Worm (Caenorhabditis elegans) whole organism, L4/young adult: ENCODE measurements around the gene col-91.

Source experiments
- W03F9.2 ChIP-seq: fragments of 150-350 bp; optimal IDR thresholded peaks from 2 replicates; lab custom pipeline; 2014; ENCODE audit warnings: missing biosample characterization, missing genetic modification characterization
- dao-5 ChIP-seq: sonication (generic microtip); optimal IDR thresholded peaks from 2 replicates; lab custom pipeline; 2016; ENCODE audit warnings: missing genotype, missing genetic modification characterization, moderate library complexity, missing compliant biosample characterization
- him-1 ChIP-seq: sonication (generic microtip); optimal IDR thresholded peaks from 2 replicates; lab custom pipeline; 2016; ENCODE audit warnings: missing genotype, missing genetic modification reagents, missing genetic modification characterization, missing compliant biosample characterization

The col-91 gene

ce11 chrIII:8258045-8258444 lies 5.4 kb downstream of the col-91 start, which contains the start of gene ncr-2:
Gene ncr-2, plus strand, starts transcription at chrIII:8258345.
- TF ChIP-seq dao-5 (tag; lab: Kevin White, UChicago) (no peak), him-1 (tag; lab: Kevin White, UChicago) (no peak), W03F9.2 (tag; lab: Kevin White, UChicago) (no peak)

ce11 chrIII:8254938-8255337 lies 8.5 kb downstream of the col-91 start, which contains the start of gene F09G8.5:
Gene F09G8.5, plus strand, starts transcription at chrIII:8254975.
- no peak for TF ChIP-seq dao-5 (tag; lab: Kevin White, UChicago)
- no peak for TF ChIP-seq him-1 (tag; lab: Kevin White, UChicago)
- no peak for TF ChIP-seq W03F9.2 (tag; lab: Kevin White, UChicago)

ce11 chrIII:8250007-8250683 lies 13.3 kb downstream of the col-91 start, which contains the start of gene knl-1:
Gene knl-1, plus strand, starts transcription at chrIII:8250632.
- TF ChIP-seq W03F9.2 (tag; lab: Kevin White, UChicago), result peak; percentile 50
- TF ChIP-seq him-1 (tag; lab: Kevin White, UChicago), result no peak

ce11 chrIII:8249381-8249780 lies 14.1 kb downstream of the col-91 start, which contains the start of the genes C02F5.10 and C02F5.2:
Gene C02F5.10, minus strand, starts transcription at chrIII:8249481.
Gene C02F5.2, plus strand, starts transcription at chrIII:8249619.
- TF ChIP-seq W03F9.2 (tag; lab: Kevin White, UChicago) (no peak), dao-5 (tag; lab: Kevin White, UChicago) (no peak), him-1 (tag; lab: Kevin White, UChicago) (no peak)

- TF ChIP-seq him-1 (tag; lab: Kevin White, UChicago) (no peak), W03F9.2 (tag; lab: Kevin White, UChicago) (no peak), dao-5 (tag; lab: Kevin White, UChicago) (no peak)
Measured at ce11 chrIII:8247051-8247450, 16.4 kb downstream of the col-91 start, which contains the start of gene C02F5.13. Gene C02F5.13, plus strand, starts transcription at chrIII:8247351.

ce11 chrIII:8245591-8245990 lies 17.9 kb downstream of the col-91 start, which contains the start of gene C02F5.3:
Gene C02F5.3, plus strand, starts transcription at chrIII:8245891.
- TF ChIP-seq dao-5 (tag; lab: Kevin White, UChicago) (no peak), him-1 (tag; lab: Kevin White, UChicago) (no peak), W03F9.2 (tag; lab: Kevin White, UChicago) (no peak)

- TF ChIP-seq him-1 (tag; lab: Kevin White, UChicago), result no peak
- no peak for TF ChIP-seq W03F9.2 (tag; lab: Kevin White, UChicago)
- no peak for TF ChIP-seq dao-5 (tag; lab: Kevin White, UChicago)
Measured at ce11 chrIII:8244052-8244451, 19.4 kb downstream of the col-91 start, which contains the start of the genes pbs-6 and cids-1. Gene pbs-6, minus strand, starts transcription at chrIII:8244092. Gene cids-1, plus strand, starts transcription at chrIII:8244445.

ce11 chrIII:8242809-8243208 lies 20.7 kb downstream of the col-91 start, which contains the start of gene C02F5.12:
Gene C02F5.12, minus strand, starts transcription at chrIII:8243029.
- TF ChIP-seq W03F9.2 (tag; lab: Kevin White, UChicago) (no peak), him-1 (tag; lab: Kevin White, UChicago) (no peak), dao-5 (tag; lab: Kevin White, UChicago) (no peak)

ce11 chrIII:8240948-8241347 lies 22.5 kb downstream of the col-91 start:
- TF ChIP-seq him-1 (tag; lab: Kevin White, UChicago) (no peak), dao-5 (tag; lab: Kevin White, UChicago) (no peak)

ce11 chrIII:8240247-8240646 lies 23.2 kb downstream of the col-91 start:
- no peak for TF ChIP-seq him-1 (tag; lab: Kevin White, UChicago)
- TF ChIP-seq W03F9.2 (tag; lab: Kevin White, UChicago), result no peak
- no peak for TF ChIP-seq dao-5 (tag; lab: Kevin White, UChicago)

- TF ChIP-seq him-1 (tag; lab: Kevin White, UChicago), result no peak
- no peak for TF ChIP-seq dao-5 (tag; lab: Kevin White, UChicago)
- TF ChIP-seq W03F9.2 (tag; lab: Kevin White, UChicago), result no peak
Measured at ce11 chrIII:8239325-8239724, 24.1 kb downstream of the col-91 start, which contains the start of gene tsp-1. Gene tsp-1, minus strand, starts transcription at chrIII:8239423.

- TF ChIP-seq him-1 (tag; lab: Kevin White, UChicago), result no peak
- no peak for TF ChIP-seq dao-5 (tag; lab: Kevin White, UChicago)
- no peak for TF ChIP-seq W03F9.2 (tag; lab: Kevin White, UChicago)
Measured at ce11 chrIII:8237827-8238226, 25.6 kb downstream of the col-91 start, which contains the start of gene tsp-2. Gene tsp-2, minus strand, starts transcription at chrIII:8237935.

ce11 chrIII:8235880-8236279 lies 27.6 kb downstream of the col-91 start, which contains the start of gene C02F5.5:
Gene C02F5.5, plus strand, starts transcription at chrIII:8236180.
- TF ChIP-seq dao-5 (tag; lab: Kevin White, UChicago) (no peak), W03F9.2 (tag; lab: Kevin White, UChicago) (no peak), him-1 (tag; lab: Kevin White, UChicago) (no peak)
